Worm (Caenorhabditis elegans): ENCODE results near the gene smz-1.

The smz-1 gene

ce11 chrIV:12454750-12455149, at the start of gene smz-1:
Gene smz-1, plus strand, starts transcription at chrIV:12455050.
- TF ChIP-seq tag-97 (GFP tag; IDR thresholded peaks at IDR 0.05) (no peak), nhr-41 (GFP tag; IDR thresholded peaks at IDR 0.05) (no peak), sdz-12 (GFP tag; optimal IDR thresholded peaks at IDR 0.05) (no peak), ceh-82 (tag; optimal IDR thresholded peaks at IDR 0.05) (no peak), zfp-2 (tag; optimal IDR thresholded peaks at IDR 0.05) (no peak), dmd-9 (GFP tag; IDR thresholded peaks at IDR 0.05) (no peak), aha-1 (tag) (no peak), lin-1 (GFP tag; IDR thresholded peaks at IDR 0.05) (no peak), dpl-1 (GFP tag; optimal IDR thresholded peaks at IDR 0.05) (no peak), skn-1 (tag; optimal IDR thresholded peaks at IDR 0.05) (no peak), duxl-1 (tag; optimal IDR thresholded peaks at IDR 0.05; ENCODE audit: poor library complexity) (no peak), egl-43 (GFP tag; IDR thresholded peaks at IDR 0.05) (no peak), fkh-10 (GFP tag; optimal IDR thresholded peaks at IDR 0.05) (no peak), dmd-6 (GFP tag; IDR thresholded peaks at IDR 0.05) (no peak)

ce11 chrIV:12408625-12409024, 46.2 kb upstream of the smz-1 start, which contains the start of gene dsb-1:
Gene dsb-1, plus strand, starts transcription at chrIV:12408925.
- TF ChIP-seq mxl-3 (GFP tag; optimal IDR thresholded peaks at IDR 0.05) = no peak
- no peak for TF ChIP-seq hmg-1.1 (GFP tag; IDR thresholded peaks at IDR 0.05)
- no peak for TF ChIP-seq snpc-4 (tag; optimal IDR thresholded peaks at IDR 0.05)
- TF ChIP-seq lin-38 (GFP tag; IDR thresholded peaks at IDR 0.05) = peak; percentile 26
- no peak for TF ChIP-seq hif-1 (tag; optimal IDR thresholded peaks at IDR 0.05)

- TF ChIP-seq snpc-1.2 (GFP tag; IDR thresholded peaks at IDR 0.05) = no peak
- TF ChIP-seq hif-1 (tag; optimal IDR thresholded peaks at IDR 0.05) = no peak
- no peak for TF ChIP-seq ctbp-1 (GFP tag; IDR thresholded peaks at IDR 0.05)
- TF ChIP-seq aha-1 (tag) = no peak
- TF ChIP-seq set-16 (GFP tag; IDR thresholded peaks at IDR 0.05) = no peak
- no peak for TF ChIP-seq vab-7 (GFP tag; IDR thresholded peaks at IDR 0.05)
- no peak for TF ChIP-seq ZK337.2 (GFP tag; IDR thresholded peaks at IDR 0.05)
- no peak for TF ChIP-seq mxl-3 (GFP tag; optimal IDR thresholded peaks at IDR 0.05)
- TF ChIP-seq daf-19 (GFP tag; conservative IDR thresholded peaks at IDR 0.05) = no peak
- TF ChIP-seq unc-62 (GFP tag; optimal IDR thresholded peaks at IDR 0.05 in 1 of 2) = no peak
- TF ChIP-seq unc-62 (tag; optimal IDR thresholded peaks at IDR 0.05) = no peak
- no peak for TF ChIP-seq lin-38 (GFP tag; IDR thresholded peaks at IDR 0.05)
- no peak for TF ChIP-seq dve-1 (tag; optimal IDR thresholded peaks at IDR 0.05; ENCODE audit: insufficient read depth)
These were observed 44.7 kb upstream of the smz-1 start, which contains the start of gene acl-13 for ce11 chrIV:12410167-12410566. Gene acl-13, plus strand, starts transcription at chrIV:12410467.

- TF ChIP-seq nhr-77 (tag; optimal IDR thresholded peaks at IDR 0.05) (no peak), lin-39 (tag; optimal IDR thresholded peaks at IDR 0.05) (no peak), ceh-20 (GFP tag; IDR thresholded peaks at IDR 0.05) (no peak), nhr-28 (tag; optimal IDR thresholded peaks at IDR 0.05) (no peak), ces-1 (GFP tag; optimal IDR thresholded peaks at IDR 0.05) (peak; percentile 43), dmd-9 (GFP tag; IDR thresholded peaks at IDR 0.05) (no peak), fkh-10 (GFP tag; optimal IDR thresholded peaks at IDR 0.05) (peak; percentile 64)
These were observed 40.2 kb upstream of the smz-1 start for ce11 chrIV:12414601-12415000.

- no peak for TF ChIP-seq zag-1 (tag; optimal IDR thresholded peaks at IDR 0.05)
- TF ChIP-seq spr-3 (GFP tag; optimal IDR thresholded peaks at IDR 0.05) = no peak
- TF ChIP-seq lim-7 (GFP tag; IDR thresholded peaks at IDR 0.05) = peak; percentile 63
- TF ChIP-seq rbr-2 (tag; optimal IDR thresholded peaks at IDR 0.05) = no peak
- TF ChIP-seq nhr-25 (tag; optimal IDR thresholded peaks at IDR 0.05; ENCODE audit: borderline replicate concordance, insufficient read depth) = no peak
- peak; percentile 64; the same call in 1 of the 2 replicates for TF ChIP-seq lin-38 (GFP tag; IDR thresholded peaks at IDR 0.05)
- no peak for TF ChIP-seq hif-1 (tag; optimal IDR thresholded peaks at IDR 0.05)
- TF ChIP-seq zip-2 (tag; optimal IDR thresholded peaks at IDR 0.05) = no peak
- TF ChIP-seq dmd-6 (GFP tag; IDR thresholded peaks at IDR 0.05) = peak; percentile 35
- TF ChIP-seq nhr-6 (tag; optimal IDR thresholded peaks at IDR 0.05) = no peak
- no peak; the same call in 1 of the 2 replicates for TF ChIP-seq tra-1 (GFP tag; IDR thresholded peaks at IDR 0.05)
- peak; percentile 28; the same call in 1 of the 2 replicates for TF ChIP-seq Y48G9A.11 (GFP tag; IDR thresholded peaks at IDR 0.05)
- TF ChIP-seq Y105C5A.15 (GFP tag; IDR thresholded peaks at IDR 0.05) = no peak
- TF ChIP-seq dmd-9 (GFP tag; IDR thresholded peaks at IDR 0.05) = 0 out of 2 replicates have a peak, but pooled peaks have one; percentile 10
- no peak for TF ChIP-seq skn-1 (tag; optimal IDR thresholded peaks at IDR 0.05)
These were observed 38.0 kb upstream of the smz-1 start for ce11 chrIV:12416629-12417404.

Measured in whole organism, L4 larva.